Worm (Caenorhabditis elegans) whole organism, early embryonic: ENCODE measurements around the gene C54E4.4.

Experiments used
- ama-1 ChIP-seq: fragments of 150-350 bp; optimal IDR thresholded peaks from 2 replicates; lab custom pipeline; 2014
- ceh-13 ChIP-seq: fragments of 200-800 bp; sonication (Bioruptor generic); optimal IDR thresholded peaks from 2 replicates; lab custom pipeline; 2018; ENCODE audit warnings: mild to moderate bottlenecking, missing genetic modification characterization, missing compliant biosample characterization
- pes-1 ChIP-seq: fragments of 200-800 bp; sonication (Bioruptor generic); IDR thresholded peaks from 2 replicates; pipeline ENCODE4 v1.3.6; 2022; ENCODE audit warnings: missing genetic modification reagents, missing genetic modification characterization, missing compliant biosample characterization
- tbx-37 ChIP-seq: fragments of 200-800 bp; sonication (Bioruptor generic); conservative IDR thresholded peaks from 2 replicates; pipeline ENCODE4 v1.3.6; 2022; ENCODE audit warnings: missing genetic modification reagents, missing genetic modification characterization, missing compliant biosample characterization

- TF ChIP-seq ama-1 (lab: Kevin White, UChicago) (no peak), ceh-13 (GFP tag; lab: Kevin White, UChicago) (no peak), pes-1 (no peak), tbx-37 (GFP tag; lab: Robert Waterston, UW) (no peak)
These were observed 45.9 kb downstream of the C54E4.4 start, which contains the start of gene glb-7 for ce11 chrIV:2122488-2122887.
